Fruit fly (Drosophila melanogaster): Measurements from ENCODE around the gene Gp93.

Gp93 gene

dm6 chr3R:27948421-27948906 is at the start of gene Gp93 (continued):
- TF ChIP-seq CG18011 (GFP tag; optimal IDR thresholded peaks at IDR 0.05) (peak; percentile 12), CG14050 (GFP tag; IDR thresholded peaks at IDR 0.05) (0 out of 3 replicates have a peak, but pooled peaks have one; percentile 18), Chrac-16 (GFP tag; optimal IDR thresholded peaks at IDR 0.05) (peak; percentile 58), Dip2 (GFP tag; IDR thresholded peaks at IDR 0.05) (no peak), CG5953 (GFP tag; IDR thresholded peaks at IDR 0.05) (no peak), seq (GFP tag; IDR thresholded peaks at IDR 0.05) (peak; percentile 37; the same call in 1 of the 2 replicates), phol (tag; optimal IDR thresholded peaks at IDR 0.05) (peak; percentile 59), Adf1 (GFP tag; IDR thresholded peaks at IDR 0.05) (peak; percentile 37; the same call in 1 of the 2 replicates), sqz (GFP tag; optimal IDR thresholded peaks at IDR 0.05) (peak; percentile 95), CG10462 (GFP tag; optimal IDR thresholded peaks at IDR 0.05) (peak; percentile 53), CG8924 (tag; optimal IDR thresholded peaks at IDR 0.05) (peak; percentile 70), dm (GFP tag; optimal IDR thresholded peaks at IDR 0.05) (peak; percentile 20), cwo (GFP tag; optimal IDR thresholded peaks at IDR 0.05) (no peak), pnt (GFP tag; optimal IDR thresholded peaks at IDR 0.05) (no peak), CG10267 (tag; optimal IDR thresholded peaks at IDR 0.05) (peak; percentile 44), tio (GFP tag; optimal IDR thresholded peaks at IDR 0.05) (no peak), Atf-2 (GFP tag; optimal IDR thresholded peaks at IDR 0.05) (no peak), CG13624 (GFP tag; optimal IDR thresholded peaks at IDR 0.05) (no peak), Hr3 (GFP tag; optimal IDR thresholded peaks at IDR 0.05) (peak; percentile 58), kah (GFP tag; optimal IDR thresholded peaks at IDR 0.05) (no peak), CG32532 (GFP tag; IDR thresholded peaks at IDR 0.05) (peak; percentile 80), Dad (GFP tag; optimal IDR thresholded peaks at IDR 0.05) (no peak), CG18619 (GFP tag; optimal IDR thresholded peaks at IDR 0.05) (peak; percentile 54), CG31365 (tag; optimal IDR thresholded peaks at IDR 0.05) (no peak), Drgx (GFP tag; IDR thresholded peaks at IDR 0.05) (peak; percentile 29; the same call in 1 of the 2 replicates), Mad (GFP tag; optimal IDR thresholded peaks at IDR 0.05) (no peak), onecut (GFP tag; IDR thresholded peaks at IDR 0.05) (peak; percentile 15; the same call in 1 of the 2 replicates), Awh (GFP tag; IDR thresholded peaks at IDR 0.05) (0 out of 2 replicates have a peak, but pooled peaks have one; percentile 32), unpg (GFP tag; optimal IDR thresholded peaks at IDR 0.05) (peak; percentile 59), CG34224 (GFP tag; IDR thresholded peaks at IDR 0.05; ENCODE audit: partially characterized antibody) (peak; percentile 26; the same call in 1 of the 3 replicates), NK7.1 (GFP tag; optimal IDR thresholded peaks at IDR 0.05) (no peak), GATAe (GFP tag; conservative IDR thresholded peaks at IDR 0.05) (no peak), MBD-R2 (GFP tag; IDR thresholded peaks at IDR 0.05) (peak; percentile 48), z (GFP tag; IDR thresholded peaks at IDR 0.05) (no peak), CG4820 (GFP tag; optimal IDR thresholded peaks at IDR 0.05) (peak; percentile 29), pb (GFP tag; optimal IDR thresholded peaks at IDR 0.05) (no peak), CG12104 (GFP tag; optimal IDR thresholded peaks at IDR 0.05) (no peak), abd-A (tag; optimal IDR thresholded peaks at IDR 0.05) (no peak), CG32772 (GFP tag; IDR thresholded peaks at IDR 0.05) (peak; percentile 74), MTF-1 (GFP tag; optimal IDR thresholded peaks at IDR 0.05; ENCODE audit: borderline replicate concordance) (peak; percentile 24), CG31388 (GFP tag; optimal IDR thresholded peaks at IDR 0.05) (no peak), eyg (GFP tag; optimal IDR thresholded peaks at IDR 0.05) (no peak), da (GFP tag; optimal IDR thresholded peaks at IDR 0.05) (no peak), bowl (GFP tag; IDR thresholded peaks at IDR 0.05) (no peak), B-H1 (GFP tag; IDR thresholded peaks at IDR 0.05) (peak; percentile 49), CG11504 (tag; optimal IDR thresholded peaks at IDR 0.05) (no peak), en (GFP tag; optimal IDR thresholded peaks at IDR 0.05) (no peak), sob (GFP tag; IDR thresholded peaks at IDR 0.05) (peak; percentile 69), CG5245 (GFP tag; optimal IDR thresholded peaks at IDR 0.05) (no peak), ATbp (GFP tag; optimal IDR thresholded peaks at IDR 0.05) (peak; percentile 26), CG7987 (GFP tag; optimal IDR thresholded peaks at IDR 0.05) (peak; percentile 37), HLH3B (GFP tag; IDR thresholded peaks at IDR 0.05) (peak; percentile 49)

All from whole organism, embryonic.